Worm (Caenorhabditis elegans) whole organism, late embryonic: Measurements from ENCODE around the gene K08H2.2.

ENCODE experiments used
- T23F11.4 ChIP-seq: fragments of 200-800 bp; sonication (Bioruptor generic); optimal IDR thresholded peaks from 2 replicates; lab custom pipeline; 2018; ENCODE audit warnings: mild to moderate bottlenecking, missing genetic modification characterization, missing compliant biosample characterization
- ahr-1 ChIP-seq: sonication (generic microtip); optimal IDR thresholded peaks from 2 replicates; lab custom pipeline; 2016; ENCODE audit warnings: missing genetic modification characterization, missing compliant biosample characterization
- ceh-9 ChIP-seq: sonication (generic microtip); optimal IDR thresholded peaks from 2 replicates; lab custom pipeline; 2016; ENCODE audit warnings: mild to moderate bottlenecking, missing genetic modification characterization, inconsistent platforms, missing compliant biosample characterization
- elt-2 ChIP-seq: sonication (generic microtip); optimal IDR thresholded peaks from 2 replicates; lab custom pipeline; 2016; ENCODE audit warnings: missing genetic modification reagents, missing genetic modification characterization, missing compliant biosample characterization
- fkh-10 ChIP-seq: fragments of 150-350 bp; optimal IDR thresholded peaks from 2 replicates; lab custom pipeline; 2014; ENCODE audit warnings: missing biosample characterization, missing genetic modification reagents, missing genetic modification characterization
- hlh-30 ChIP-seq: sonication (generic microtip); optimal IDR thresholded peaks from 2 replicates; lab custom pipeline; 2017; ENCODE audit warnings: antibody characterized with exemption, missing genetic modification characterization, missing compliant biosample characterization; ENCODE audit not compliant: insufficient read depth
- pag-3 ChIP-seq: sonication (generic microtip); optimal IDR thresholded peaks from 2 replicates; lab custom pipeline; 2016; ENCODE audit warnings: missing compliant biosample characterization, missing genetic modification characterization, borderline replicate concordance
- pat-9 ChIP-seq: fragments of 200-800 bp; sonication (Bioruptor generic); optimal IDR thresholded peaks from 2 replicates; lab custom pipeline; 2018; ENCODE audit warnings: mild to moderate bottlenecking, missing genetic modification characterization, moderate library complexity, missing compliant biosample characterization
- pha-4 ChIP-seq: fragments of 150-350 bp; optimal IDR thresholded peaks from 2 replicates; lab custom pipeline; 2018; ENCODE audit warnings: missing biosample characterization, missing genetic modification reagents, missing genetic modification characterization
- pqm-1 ChIP-seq: sonication (generic microtip); optimal IDR thresholded peaks from 2 replicates; lab custom pipeline; 2016; ENCODE audit warnings: missing genetic modification characterization, missing compliant biosample characterization
- ref-2 ChIP-seq: sonication (generic microtip); optimal IDR thresholded peaks from 2 replicates; lab custom pipeline; 2016; ENCODE audit warnings: missing genetic modification characterization, missing compliant biosample characterization
- sox-2 ChIP-seq: fragments of 200-800 bp; sonication (Bioruptor generic); IDR thresholded peaks from 2 replicates; pipeline ENCODE4 v1.3.6; 2022; ENCODE audit warnings: missing genetic modification reagents, missing genetic modification characterization, missing compliant biosample characterization
- unc-3 ChIP-seq, 2 experiments: fragments of 200-800 bp in 1 of 2; sonication (Bioruptor generic) in 1 of 2; sonication (generic microtip) in 1 of 2; conservative IDR thresholded peaks in 1 of 2; optimal IDR thresholded peaks in 1 of 2; 2 replicates each; pipeline versions ENCODE4 v1.3.6 to Lab custom; 2016 to 2022; ENCODE audit warnings: missing compliant biosample characterization in 2 of 2, missing genetic modification characterization in 2 of 2, missing genetic modification reagents in 1 of 2

DNA sequence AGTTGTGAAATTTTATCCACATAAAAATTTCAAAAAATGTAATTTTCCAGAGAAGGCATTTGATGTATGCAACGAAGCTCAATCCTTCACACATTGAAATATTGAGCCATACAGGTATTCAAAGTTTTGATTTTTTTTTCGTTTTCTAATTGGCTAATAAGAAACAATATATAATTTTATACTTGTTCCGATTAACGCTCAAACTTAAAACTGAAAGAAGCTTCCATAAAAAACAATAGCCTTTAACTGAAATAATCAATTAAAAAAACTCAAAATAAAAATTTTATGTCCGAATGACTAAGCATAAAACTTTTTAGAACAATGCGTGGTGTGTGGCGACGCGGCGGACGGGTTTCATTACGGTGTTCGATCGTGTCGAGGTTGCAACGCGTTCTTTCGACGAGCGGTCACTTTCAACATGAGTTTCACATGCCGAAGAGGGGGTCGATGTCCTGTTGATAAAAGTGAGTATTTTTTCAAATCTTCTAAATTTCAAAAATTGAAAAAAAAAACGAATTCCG, 17.2 kb upstream of the K08H2.2 start, which contains the start of gene nhr-32:
- TF ChIP-seq T23F11.4 (no peak), unc-3 (GFP tag; conservative IDR thresholded peaks at IDR 0.05; lab: Robert Waterston, UW) (no peak), unc-3 (tag; optimal IDR thresholded peaks at IDR 0.05; lab: Kevin White, UChicago) (no peak), elt-2 (tag; lab: Kevin White, UChicago) (no peak), sox-2 (no peak), pqm-1 (tag; lab: Kevin White, UChicago) (no peak), pha-4 (tag; lab: Kevin White, UChicago) (no peak), pat-9 (tag; lab: Kevin White, UChicago) (no peak), ref-2 (tag; lab: Kevin White, UChicago) (no peak), ceh-9 (tag; lab: Kevin White, UChicago) (no peak), ahr-1 (no peak), pag-3 (tag; lab: Kevin White, UChicago) (no peak), fkh-10 (no peak), hlh-30 (no peak)
